Fruit fly (Drosophila melanogaster) whole organism, prepupa: ENCODE data around the gene CG33764.

Experiments used
- Blimp-1 ChIP-seq: fragments of 200-800 bp; sonication (Bioruptor generic); optimal IDR thresholded peaks from 3 replicates; lab custom pipeline; 2017; ENCODE audit warnings: missing biosample characterization, missing genetic modification characterization, mild to moderate bottlenecking, moderate library complexity, missing genetic modification reagents
- CG10631 ChIP-seq: fragments of 200-800 bp; sonication (Bioruptor generic); optimal IDR thresholded peaks from 2 replicates; lab custom pipeline; 2016; ENCODE audit warnings: missing biosample characterization, missing genetic modification characterization
- CG11294 ChIP-seq: fragments of 200-800 bp; sonication (Bioruptor generic); IDR thresholded peaks from 2 replicates; pipeline ENCODE4 v1.3.6; 2022; ENCODE audit warnings: missing biosample characterization, missing genetic modification characterization
- CG11762 ChIP-seq: fragments of 200-800 bp; sonication (Bioruptor generic); optimal IDR thresholded peaks from 3 replicates; lab custom pipeline; 2016; ENCODE audit warnings: missing biosample characterization, missing genetic modification characterization; ENCODE audit not compliant: insufficient read depth
- CG11902 ChIP-seq: fragments of 200-800 bp; sonication (Bioruptor generic); optimal IDR thresholded peaks from 3 replicates; lab custom pipeline; 2016; ENCODE audit warnings: missing biosample characterization, missing genetic modification characterization
- CG15336 ChIP-seq: fragments of 200-800 bp; sonication (Bioruptor generic); IDR thresholded peaks from 2 replicates; pipeline ENCODE4 v1.3.6; 2022; ENCODE audit warnings: missing biosample characterization, missing genetic modification characterization
- CG16779 ChIP-seq: fragments of 200-800 bp; sonication (Bioruptor generic); optimal IDR thresholded peaks from 3 replicates; lab custom pipeline; 2017; ENCODE audit warnings: missing biosample characterization, mild to moderate bottlenecking, missing genetic modification characterization
- CG3032 ChIP-seq: fragments of 200-800 bp; optimal IDR thresholded peaks from 2 replicates; lab custom pipeline; 2019; ENCODE audit warnings: missing biosample characterization, mild to moderate bottlenecking, missing genetic modification characterization, moderate library complexity
- CG31627 ChIP-seq: fragments of 200-800 bp; sonication (Bioruptor generic); optimal IDR thresholded peaks from 3 replicates; lab custom pipeline; 2016; ENCODE audit warnings: missing biosample characterization, missing genetic modification characterization
- CG32006 ChIP-seq: fragments of 200-800 bp; sonication (Bioruptor generic); optimal IDR thresholded peaks from 3 replicates; lab custom pipeline; 2017; ENCODE audit warnings: missing biosample characterization, mild to moderate bottlenecking, missing genetic modification characterization
- CG3919 ChIP-seq: fragments of 200-800 bp; sonication (Bioruptor generic); optimal IDR thresholded peaks from 3 replicates; lab custom pipeline; 2016; ENCODE audit warnings: missing biosample characterization, missing genetic modification characterization
- CG6276 ChIP-seq: fragments of 200-800 bp; sonication (Bioruptor generic); optimal IDR thresholded peaks from 2 replicates; lab custom pipeline; 2017; ENCODE audit warnings: missing biosample characterization, mild to moderate bottlenecking, missing genetic modification characterization
- CG6808 ChIP-seq: fragments of 200-800 bp; sonication (Bioruptor generic); optimal IDR thresholded peaks from 3 replicates; lab custom pipeline; 2017; ENCODE audit warnings: missing biosample characterization, missing genetic modification characterization, mild to moderate bottlenecking, moderate library complexity, missing genetic modification reagents
- CG6854 ChIP-seq: fragments of 200-800 bp; sonication (Bioruptor generic); optimal IDR thresholded peaks from 2 replicates; lab custom pipeline; 2017; ENCODE audit warnings: missing biosample characterization, mild to moderate bottlenecking, missing genetic modification characterization
- CG7368 ChIP-seq: fragments of 200-800 bp; sonication (Bioruptor generic); optimal IDR thresholded peaks from 3 replicates; lab custom pipeline; 2016; ENCODE audit warnings: missing biosample characterization, missing genetic modification characterization
- CG8119 ChIP-seq: fragments of 200-800 bp; sonication (Bioruptor generic); IDR thresholded peaks from 3 replicates; pipeline ENCODE4 v1.3.6; 2022; ENCODE audit warnings: missing biosample characterization, missing genetic modification characterization
- CG8319 ChIP-seq: fragments of 200-800 bp; sonication (Bioruptor generic); optimal IDR thresholded peaks from 3 replicates; lab custom pipeline; 2016; ENCODE audit warnings: missing biosample characterization, missing genetic modification characterization
- CG8632 ChIP-seq: fragments of 200-800 bp; sonication (Bioruptor generic); optimal IDR thresholded peaks from 3 replicates; lab custom pipeline; 2016; ENCODE audit warnings: missing biosample characterization, missing genetic modification characterization
- CG9139 ChIP-seq: fragments of 200-800 bp; sonication (Bioruptor generic); optimal IDR thresholded peaks from 3 replicates; lab custom pipeline; 2017; ENCODE audit warnings: missing biosample characterization, mild to moderate bottlenecking, missing genetic modification characterization
- Eip75B ChIP-seq: fragments of 200-800 bp; sonication (Bioruptor generic); optimal IDR thresholded peaks from 3 replicates; lab custom pipeline; 2016; ENCODE audit warnings: missing biosample characterization, missing genetic modification characterization
- Eip78C ChIP-seq: fragments of 200-800 bp; sonication (Bioruptor generic); peaks from one replicate; lab custom pipeline; 2016; ENCODE audit warnings: missing biosample characterization, missing genetic modification characterization
- Eip93F ChIP-seq: fragments of 200-800 bp; sonication (Bioruptor generic); optimal IDR thresholded peaks from 2 replicates; lab custom pipeline; 2016; ENCODE audit warnings: missing biosample characterization, mild to moderate bottlenecking, missing genetic modification characterization
- Ets96B ChIP-seq: fragments of 200-800 bp; optimal IDR thresholded peaks from 2 replicates; lab custom pipeline; 2019; ENCODE audit warnings: missing biosample characterization, mild to moderate bottlenecking, missing genetic modification characterization, moderate library complexity
- Gug ChIP-seq: fragments of 200-800 bp; sonication (Bioruptor generic); IDR thresholded peaks from 2 replicates; pipeline ENCODE4 v1.3.6; 2022; ENCODE audit warnings: missing biosample characterization, missing genetic modification characterization
- Hr38 ChIP-seq: sonication (Bioruptor generic); optimal IDR thresholded peaks from 2 replicates; lab custom pipeline; 2016; ENCODE audit warnings: missing biosample characterization, missing genetic modification characterization
- Hr39 ChIP-seq: fragments of 200-800 bp; sonication (Bioruptor generic); optimal IDR thresholded peaks from 2 replicates; lab custom pipeline; 2016; ENCODE audit warnings: missing biosample characterization, missing genetic modification characterization
- Hr4 ChIP-seq: fragments of 200-800 bp; sonication (Bioruptor generic); optimal IDR thresholded peaks from 3 replicates; lab custom pipeline; 2016; ENCODE audit warnings: missing biosample characterization, missing genetic modification characterization
- Met ChIP-seq: fragments of 200-800 bp; sonication (Bioruptor generic); optimal IDR thresholded peaks from 3 replicates; lab custom pipeline; 2016; ENCODE audit warnings: missing biosample characterization, missing genetic modification characterization
- Sox102F ChIP-seq: fragments of 200-800 bp; sonication (Bioruptor generic); optimal IDR thresholded peaks from 2 replicates; lab custom pipeline; 2016; ENCODE audit warnings: missing biosample characterization, mild to moderate bottlenecking, missing genetic modification characterization
- Sox15 ChIP-seq: fragments of 200-800 bp; sonication (Bioruptor generic); optimal IDR thresholded peaks from 3 replicates; lab custom pipeline; 2016; ENCODE audit warnings: missing biosample characterization, missing genetic modification characterization
- achi ChIP-seq: fragments of 200-800 bp; sonication (Bioruptor generic); optimal IDR thresholded peaks from 3 replicates; lab custom pipeline; 2016; ENCODE audit warnings: missing biosample characterization, missing genetic modification characterization
- acj6 ChIP-seq: fragments of 200-800 bp; sonication (Bioruptor generic); optimal IDR thresholded peaks from 3 replicates; lab custom pipeline; 2016; ENCODE audit warnings: missing biosample characterization, missing genetic modification characterization
- dsx ChIP-seq: fragments of 200-800 bp; optimal IDR thresholded peaks from 3 replicates; lab custom pipeline; 2019; ENCODE audit warnings: missing biosample characterization, mild to moderate bottlenecking, missing genetic modification characterization, moderate library complexity; ENCODE audit not compliant: poor library complexity, severe bottlenecking
- eg ChIP-seq: fragments of 200-800 bp; sonication (Bioruptor generic); IDR thresholded peaks from 3 replicates; pipeline ENCODE4 v1.3.6; 2022; ENCODE audit warnings: missing biosample characterization, missing genetic modification characterization
- esn ChIP-seq: fragments of 200-800 bp; sonication (Bioruptor generic); optimal IDR thresholded peaks from 2 replicates; lab custom pipeline; 2016; ENCODE audit warnings: missing biosample characterization, mild to moderate bottlenecking, missing genetic modification characterization, moderate library complexity
- fkh ChIP-seq: fragments of 200-800 bp; sonication (Bioruptor generic); optimal IDR thresholded peaks from 3 replicates; lab custom pipeline; 2017; ENCODE audit warnings: missing biosample characterization, mild to moderate bottlenecking, missing genetic modification characterization, moderate library complexity
- lz ChIP-seq: fragments of 200-800 bp; sonication (Bioruptor generic); optimal IDR thresholded peaks from 3 replicates; lab custom pipeline; 2016; ENCODE audit warnings: missing biosample characterization, missing genetic modification characterization
- net ChIP-seq: fragments of 200-800 bp; sonication (Bioruptor generic); optimal IDR thresholded peaks from 3 replicates; lab custom pipeline; 2016; ENCODE audit warnings: missing biosample characterization, missing genetic modification characterization
- pdm3 ChIP-seq: fragments of 200-800 bp; sonication (Bioruptor generic); optimal IDR thresholded peaks from 3 replicates; lab custom pipeline; 2016; ENCODE audit warnings: missing biosample characterization, missing genetic modification characterization
- spab ChIP-seq: fragments of 200-800 bp; sonication (Bioruptor generic); optimal IDR thresholded peaks from 2 replicates; lab custom pipeline; 2017; ENCODE audit warnings: missing biosample characterization, mild to moderate bottlenecking, missing genetic modification characterization, missing genetic modification reagents
- ss ChIP-seq, 2 experiments: fragments of 200-800 bp; sonication (Bioruptor generic); optimal IDR thresholded peaks; 2 replicates in 1 of 2; 3 replicates in 1 of 2; lab custom pipeline; 2017 to 2018; ENCODE audit warnings: mild to moderate bottlenecking in 2 of 2, missing biosample characterization in 2 of 2, missing genetic modification characterization in 2 of 2, moderate library complexity in 1 of 2
- svp ChIP-seq: fragments of 200-800 bp; sonication (Bioruptor generic); peaks from one replicate; lab custom pipeline; 2016; ENCODE audit warnings: missing biosample characterization, missing genetic modification characterization
- topi ChIP-seq: fragments of 200-800 bp; sonication (Bioruptor generic); optimal IDR thresholded peaks from 3 replicates; lab custom pipeline; 2016; ENCODE audit warnings: missing biosample characterization, missing genetic modification characterization

Gene CG33764

DNA sequence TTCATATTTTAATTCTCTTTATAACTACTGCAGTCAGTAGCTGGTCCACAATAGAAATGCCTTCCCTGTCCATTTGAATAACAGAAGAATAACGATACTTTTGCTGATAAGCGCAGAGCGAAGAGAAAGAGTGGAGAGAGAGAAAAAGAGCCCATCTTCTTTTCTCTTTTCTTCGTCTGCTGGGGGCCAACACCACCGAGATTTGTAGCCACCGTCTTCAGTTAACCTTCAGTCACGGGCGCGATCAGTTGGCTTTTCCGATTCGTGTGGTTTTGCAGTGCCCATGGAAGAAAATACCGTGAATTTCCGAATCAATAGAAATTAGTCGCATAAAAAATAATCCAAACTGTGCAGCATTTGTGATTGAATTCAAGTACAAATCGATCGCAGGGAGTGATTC is 3.8 kb downstream of the CG33764 start, which contains the start of gene CG1273:
Gene CG1273 (plus strand): TSS at position 218 of the 400 bp plus-strand sequence.
- TF ChIP-seq Eip75B (GFP tag; lab: Kevin White, UChicago): no peak
- peak; percentile 10 for TF ChIP-seq esn (GFP tag; lab: Kevin White, UChicago)

DNA sequence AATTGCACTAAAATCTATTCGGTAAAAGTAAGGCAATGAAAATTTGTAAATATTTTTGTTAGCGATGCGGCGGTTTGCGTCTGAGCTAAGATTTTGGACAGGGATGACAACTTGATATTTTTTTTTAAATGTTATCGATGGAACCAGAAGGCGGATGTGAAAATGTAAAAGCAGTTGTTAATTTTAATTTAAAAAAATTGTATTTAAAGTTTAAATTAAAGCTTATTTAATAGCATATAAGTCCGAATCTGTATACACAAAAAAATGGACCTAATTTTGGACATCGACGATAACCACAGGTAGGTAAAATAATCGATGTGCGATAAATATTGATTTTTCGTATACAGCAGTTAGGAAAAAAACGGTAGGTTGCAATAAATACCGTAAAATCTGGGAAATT is 4.9 kb downstream of the CG33764 start, which contains the start of the genes CG11586 and VhaM9.7-a:
Gene CG11586 (minus strand): TSS at position 87 of the 400 bp plus-strand sequence.
Gene VhaM9.7-a (plus strand): TSS at position 322 of the 400 bp plus-strand sequence.
- TF ChIP-seq esn (GFP tag; lab: Kevin White, UChicago) (peak; percentile 48), acj6 (GFP tag; lab: Kevin White, UChicago) (peak; percentile 27), fkh (peak; percentile 58), pdm3 (GFP tag; lab: Kevin White, UChicago) (peak; percentile 14), CG8319 (GFP tag; lab: Kevin White, UChicago) (no peak), Hr4 (peak; percentile 10), achi (peak; percentile 20), Sox102F (GFP tag; lab: Kevin White, UChicago) (no peak), Eip78C (peak; percentile 81), Hr39 (GFP tag; lab: Kevin White, UChicago) (peak; percentile 5), CG15336 (GFP tag; lab: Robert Waterston, UW) (no peak), lz (GFP tag; lab: Kevin White, UChicago) (peak; percentile 9), CG31627 (peak; percentile 12)
- TF ChIP-seq, all 60 proteins: peak for 10

- TF ChIP-seq CG8632 (GFP tag; lab: Kevin White, UChicago) (no peak), CG32006 (GFP tag; lab: Kevin White, UChicago) (no peak), Blimp-1 (no peak)
Observed at dm6 chr3L:4261177-4261576, 6.1 kb downstream of the CG33764 start.

dm6 chr3L:4259102-4259558 is 8.2 kb downstream of the CG33764 start, which contains the start of the genes CG15011 and CG1309:
Gene CG15011 (minus strand): TSS chr3L:4259152.
Gene CG1309 (plus strand): TSS chr3L:4259430.
- peak; percentile 89 for TF ChIP-seq Hr39 (GFP tag; lab: Kevin White, UChicago)
- peak; percentile 58; the same call in 1 of the 2 replicates for TF ChIP-seq Gug (GFP tag; lab: Robert Waterston, UW)
- no peak for TF ChIP-seq CG9139 (GFP tag; lab: Kevin White, UChicago)
- TF ChIP-seq fkh: peak; percentile 69
- TF ChIP-seq CG16779: no peak
- no peak for TF ChIP-seq Sox102F (GFP tag; lab: Kevin White, UChicago)
- no peak for TF ChIP-seq spab (GFP tag; lab: Kevin White, UChicago)
- TF ChIP-seq CG11902 (GFP tag; lab: Kevin White, UChicago): peak; percentile 68
- peak; percentile 33; the same call in 1 of the 3 replicates for TF ChIP-seq CG8119 (GFP tag; lab: Robert Waterston, UW)
- peak; percentile 7 for TF ChIP-seq Eip93F (GFP tag; lab: Kevin White, UChicago)
- TF ChIP-seq pdm3 (GFP tag; lab: Kevin White, UChicago): peak; percentile 83
- peak; percentile 85 for TF ChIP-seq lz (GFP tag; lab: Kevin White, UChicago)
- TF ChIP-seq CG6854 (GFP tag; lab: Kevin White, UChicago): peak; percentile 1
- peak; percentile 69 for TF ChIP-seq CG8632 (GFP tag; lab: Kevin White, UChicago)
- TF ChIP-seq CG7368: peak; percentile 26
- peak; percentile 86 for TF ChIP-seq dsx (GFP tag; lab: Kevin White, UChicago)
- TF ChIP-seq CG11762 (GFP tag; lab: Kevin White, UChicago): peak; percentile 55
- peak; percentile 99 for TF ChIP-seq svp (GFP tag; lab: Kevin White, UChicago)
- TF ChIP-seq CG6808 (GFP tag; lab: Kevin White, UChicago): peak; percentile 66
- peak; percentile 49 to 75 for TF ChIP-seq ss (GFP tag; optimal IDR thresholded peaks at IDR 0.05; lab: Kevin White, UChicago)
- peak; percentile 87 for TF ChIP-seq CG10631 (GFP tag; lab: Kevin White, UChicago)
- peak; percentile 93 for TF ChIP-seq Eip78C
- TF ChIP-seq CG15336 (GFP tag; lab: Robert Waterston, UW): no peak; the same call in 1 of the 2 replicates
- TF ChIP-seq CG11294 (GFP tag; lab: Robert Waterston, UW): no peak
- TF ChIP-seq eg (GFP tag; lab: Robert Waterston, UW): peak; percentile 63; the same call in 2 of the 3 replicates
- TF ChIP-seq Sox15 (GFP tag; lab: Kevin White, UChicago): peak; percentile 70
- TF ChIP-seq Ets96B (tag; lab: Kevin White, UChicago): peak; percentile 79
- TF ChIP-seq Hr38 (GFP tag; lab: Kevin White, UChicago): peak; percentile 24
- no peak for TF ChIP-seq CG6276
- peak; percentile 89 for TF ChIP-seq CG31627
- peak; percentile 82 for TF ChIP-seq acj6 (GFP tag; lab: Kevin White, UChicago)
- peak; percentile 85 for TF ChIP-seq CG3032
- TF ChIP-seq net (GFP tag; lab: Kevin White, UChicago): peak; percentile 60
- peak; percentile 83 for TF ChIP-seq CG3919
- peak; percentile 82 for TF ChIP-seq topi (GFP tag; lab: Kevin White, UChicago)
- peak; percentile 83 for TF ChIP-seq Met (GFP tag; lab: Kevin White, UChicago)
- peak; percentile 84 for TF ChIP-seq Hr4
